Fruit fly (Drosophila melanogaster) whole organism, adult: ENCODE results near the gene RpL36A.

Source experiments
- CG11617 ChIP-seq: fragments of 200-800 bp; sonication (Bioruptor generic); optimal IDR thresholded peaks from 2 replicates; lab custom pipeline; 2017; ENCODE audit warnings: mild to moderate bottlenecking, missing biosample characterization, missing genetic modification reagents, missing genetic modification characterization
- CG12768 ChIP-seq: fragments of 200-800 bp; sonication (Bioruptor generic); optimal IDR thresholded peaks from 2 replicates; lab custom pipeline; 2017; ENCODE audit warnings: missing biosample characterization, missing genetic modification characterization, mild to moderate bottlenecking, moderate library complexity, missing genetic modification reagents
- CG14711 ChIP-seq: fragments of 200-800 bp; sonication (Bioruptor generic); optimal IDR thresholded peaks from 2 replicates; lab custom pipeline; 2018; ENCODE audit warnings: missing biosample characterization, mild to moderate bottlenecking, missing genetic modification characterization, moderate library complexity
- CG5204 ChIP-seq: fragments of 200-800 bp; sonication (Bioruptor generic); optimal IDR thresholded peaks from 2 replicates; lab custom pipeline; 2016; ENCODE audit warnings: missing biosample characterization, missing genetic modification characterization
- CG7045 ChIP-seq: fragments of 200-800 bp; sonication (Bioruptor generic); optimal IDR thresholded peaks from 2 replicates; lab custom pipeline; 2017; ENCODE audit warnings: missing biosample characterization, mild to moderate bottlenecking, missing genetic modification characterization
- Clk ChIP-seq: fragments of 200-800 bp; sonication (Bioruptor generic); optimal IDR thresholded peaks from 2 replicates; lab custom pipeline; 2017; ENCODE audit warnings: missing biosample characterization, missing genetic modification characterization
- Crg-1 ChIP-seq: fragments of 200-800 bp; sonication (Bioruptor generic); optimal IDR thresholded peaks from 2 replicates; lab custom pipeline; 2016; ENCODE audit warnings: missing biosample characterization, missing genetic modification characterization
- Mnt ChIP-seq: fragments of 200-800 bp; sonication (Bioruptor generic); optimal IDR thresholded peaks from 2 replicates; lab custom pipeline; 2016; ENCODE audit warnings: missing biosample characterization, mild to moderate bottlenecking, missing genetic modification characterization
- cic ChIP-seq: fragments of 200-800 bp; sonication (Bioruptor generic); optimal IDR thresholded peaks from 2 replicates; lab custom pipeline; 2017; ENCODE audit warnings: missing biosample characterization, mild to moderate bottlenecking, missing genetic modification characterization, moderate library complexity
- cnc ChIP-seq, 2 experiments: fragments of >200 bp; optimal IDR thresholded peaks; 2 replicates each; lab custom pipeline; 2017
- kay ChIP-seq: fragments of 200-800 bp; sonication (Bioruptor generic); peaks from one replicate; lab custom pipeline; 2016; ENCODE audit warnings: missing biosample characterization, missing genetic modification characterization, borderline replicate concordance
- ovo ChIP-seq: fragments of 200-800 bp; sonication (Bioruptor generic); optimal IDR thresholded peaks from 2 replicates; lab custom pipeline; 2016; ENCODE audit warnings: missing biosample characterization, missing genetic modification characterization
- tj ChIP-seq: fragments of 200-800 bp; sonication (Bioruptor generic); optimal IDR thresholded peaks from 3 replicates; lab custom pipeline; 2017; ENCODE audit warnings: missing biosample characterization, mild to moderate bottlenecking, missing genetic modification characterization, moderate library complexity

DNA sequence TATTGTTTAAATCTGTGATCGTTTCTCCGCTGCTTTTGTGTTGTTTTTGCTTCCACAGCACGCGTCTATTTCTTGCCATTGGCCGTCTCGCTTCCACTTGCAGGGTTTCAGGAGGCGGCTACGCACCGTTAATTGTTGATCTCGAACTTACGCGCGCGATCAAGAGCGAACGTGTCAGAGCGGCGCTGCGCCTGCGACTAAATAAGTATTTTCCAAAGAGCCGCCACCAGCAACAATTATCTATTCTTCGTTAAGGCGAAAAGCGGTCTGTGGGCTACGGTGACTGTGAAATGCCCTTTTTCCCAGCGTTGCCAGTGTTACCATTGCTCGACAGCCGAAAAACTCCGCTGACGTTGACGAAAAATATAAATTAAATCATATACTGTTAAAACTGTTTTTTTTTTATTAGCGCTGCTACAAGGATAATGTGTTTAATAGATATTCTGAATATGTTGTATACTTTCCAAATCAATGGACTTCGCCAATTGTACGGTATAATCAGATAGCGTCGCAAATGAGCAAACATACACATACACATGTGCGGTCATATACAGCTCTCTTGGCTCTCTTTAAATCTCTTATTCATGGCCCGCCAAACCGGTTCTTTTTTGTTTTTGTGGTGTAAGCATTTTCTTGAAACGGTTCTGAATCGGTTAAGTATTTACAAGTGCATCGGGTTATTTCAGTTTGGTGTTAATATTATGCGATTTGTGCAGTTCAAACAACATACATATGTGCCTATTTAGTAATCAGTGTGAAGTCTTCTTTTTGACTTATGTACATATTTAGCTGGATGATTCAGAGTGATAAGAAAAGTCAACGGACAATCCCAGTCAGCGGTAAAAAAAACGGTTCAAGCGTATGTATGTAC, 48.5 kb downstream of the RpL36A start, which contains the start of gene pes:
- peak; percentile 85 for TF ChIP-seq CG14711
- TF ChIP-seq Crg-1, result no peak
- TF ChIP-seq ovo (GFP tag; lab: Kevin White, UChicago), result peak; percentile 77
- TF ChIP-seq cnc (optimal IDR thresholded peaks at IDR 0.05; lab: Kevin White, UChicago), result no peak
- peak; percentile 88 for TF ChIP-seq Clk (GFP tag; lab: Kevin White, UChicago)
- peak; percentile 91 for TF ChIP-seq CG7045 (GFP tag; lab: Kevin White, UChicago)
- TF ChIP-seq CG12768 (GFP tag; lab: Kevin White, UChicago), result peak; percentile 94
- no peak for TF ChIP-seq CG5204 (GFP tag; lab: Kevin White, UChicago)
- TF ChIP-seq Mnt (GFP tag; lab: Kevin White, UChicago), result peak; percentile 83
- TF ChIP-seq cic (GFP tag; lab: Kevin White, UChicago), result peak; percentile 86
- TF ChIP-seq kay (GFP tag; lab: Kevin White, UChicago), result no peak
- TF ChIP-seq CG11617 (GFP tag; lab: Kevin White, UChicago), result peak; percentile 94
- no peak for TF ChIP-seq tj (GFP tag; lab: Kevin White, UChicago)
